Worm (Caenorhabditis elegans) whole organism, L2 larva: ENCODE data around the gene str-73.

Experiments
- C34F6.9 ChIP-seq: fragments of 150-350 bp; optimal IDR thresholded peaks from 2 replicates; lab custom pipeline; 2014; ENCODE audit warnings: missing biosample characterization, missing genetic modification characterization
- F13H6.1 ChIP-seq: sonication (generic microtip); optimal IDR thresholded peaks from 2 replicates; lab custom pipeline; 2016; ENCODE audit warnings: missing genetic modification characterization, missing compliant biosample characterization
- R02D3.7 ChIP-seq: fragments of 150-350 bp; optimal IDR thresholded peaks from 2 replicates; lab custom pipeline; 2014; ENCODE audit warnings: missing biosample characterization, missing genetic modification characterization
- Y55F3AM.14 ChIP-seq: fragments of 200-800 bp; sonication (Bioruptor generic); optimal IDR thresholded peaks from 2 replicates; lab custom pipeline; 2018; ENCODE audit warnings: mild to moderate bottlenecking, missing genetic modification characterization, missing compliant biosample characterization
- ama-1 ChIP-seq: fragments of 150-350 bp; optimal IDR thresholded peaks from 2 replicates; lab custom pipeline; 2018; ENCODE audit warnings: inconsistent platforms
- blmp-1 ChIP-seq: sonication (generic microtip); optimal IDR thresholded peaks from 2 replicates; lab custom pipeline; 2017; ENCODE audit warnings: missing genetic modification characterization, mild to moderate bottlenecking, missing compliant biosample characterization, antibody characterized with exemption, moderate library complexity; ENCODE audit not compliant: insufficient read depth
- ceh-16 ChIP-seq: fragments of 150-350 bp; optimal IDR thresholded peaks from 2 replicates; lab custom pipeline; 2014; ENCODE audit warnings: missing biosample characterization, missing genetic modification characterization
- ceh-82 ChIP-seq: fragments of 150-350 bp; optimal IDR thresholded peaks from 2 replicates; lab custom pipeline; 2014; ENCODE audit warnings: missing biosample characterization, missing genetic modification characterization
- crh-2 ChIP-seq: sonication (generic microtip); optimal IDR thresholded peaks from 2 replicates; lab custom pipeline; 2017; ENCODE audit warnings: missing biosample characterization, missing genetic modification characterization
- dmd-4 ChIP-seq: sonication (generic microtip); optimal IDR thresholded peaks from 2 replicates; lab custom pipeline; 2017; ENCODE audit warnings: missing biosample characterization, missing genetic modification characterization
- egl-27 ChIP-seq: sonication (generic microtip); optimal IDR thresholded peaks from 3 replicates; lab custom pipeline; 2017; ENCODE audit warnings: missing biosample characterization, missing genetic modification reagents, missing genetic modification characterization
- elt-1 ChIP-seq: fragments of 150-350 bp; optimal IDR thresholded peaks from 2 replicates; lab custom pipeline; 2014; ENCODE audit warnings: missing biosample characterization, missing genetic modification characterization
- elt-3 ChIP-seq: sonication (generic microtip); optimal IDR thresholded peaks from 2 replicates; lab custom pipeline; 2017; ENCODE audit warnings: missing biosample characterization, missing genetic modification characterization
- lin-11 ChIP-seq: fragments of 150-350 bp; sonication (generic microtip); optimal IDR thresholded peaks from 2 replicates; lab custom pipeline; 2014; ENCODE audit warnings: missing biosample characterization, missing genetic modification characterization, inconsistent platforms, mixed read lengths
- lin-39 ChIP-seq: fragments of 150-350 bp; optimal IDR thresholded peaks from 2 replicates; lab custom pipeline; 2014; ENCODE audit warnings: missing biosample characterization, missing genetic modification reagents, missing genetic modification characterization
- lsy-2 ChIP-seq, 2 experiments: fragments of 150-350 bp in 1 of 2; sonication (generic microtip) in 1 of 2; optimal IDR thresholded peaks; 2 replicates each; lab custom pipeline; 2014 to 2017; ENCODE audit warnings: missing biosample characterization in 2 of 2, missing genetic modification characterization in 2 of 2
- mab-5 ChIP-seq: fragments of 150-350 bp; optimal IDR thresholded peaks from 2 replicates; lab custom pipeline; 2014; ENCODE audit warnings: missing biosample characterization, missing genetic modification characterization
- mbf-1 ChIP-seq: sonication (generic microtip); optimal IDR thresholded peaks from 2 replicates; lab custom pipeline; 2017; ENCODE audit warnings: missing biosample characterization, missing genetic modification characterization
- mdl-1 ChIP-seq, 2 experiments: fragments of 150-350 bp in 1 of 2; sonication (generic microtip) in 1 of 2; optimal IDR thresholded peaks; 2 replicates each; lab custom pipeline; 2017; ENCODE audit warnings: missing biosample characterization in 2 of 2, missing genetic modification characterization in 2 of 2
- nhr-10 ChIP-seq: sonication (generic microtip); optimal IDR thresholded peaks from 2 replicates; lab custom pipeline; 2017; ENCODE audit warnings: missing biosample characterization, missing genetic modification characterization
- nhr-11 ChIP-seq: fragments of 150-350 bp; optimal IDR thresholded peaks from 2 replicates; lab custom pipeline; 2014; ENCODE audit warnings: missing biosample characterization, missing genetic modification characterization
- nhr-129 ChIP-seq: fragments of 150-350 bp; optimal IDR thresholded peaks from 2 replicates; lab custom pipeline; 2014; ENCODE audit warnings: missing biosample characterization, missing genetic modification characterization
- nhr-25 ChIP-seq: fragments of 150-350 bp; sonication (generic microtip); optimal IDR thresholded peaks from 3 replicates; lab custom pipeline; 2014; ENCODE audit warnings: missing biosample characterization, missing genetic modification characterization
- nhr-6 ChIP-seq: fragments of 150-350 bp; optimal IDR thresholded peaks from 2 replicates; lab custom pipeline; 2014; ENCODE audit warnings: missing biosample characterization, missing genetic modification characterization
- nhr-77 ChIP-seq: fragments of 150-350 bp; optimal IDR thresholded peaks from 2 replicates; lab custom pipeline; 2014; ENCODE audit warnings: missing biosample characterization, missing genetic modification characterization
- peb-1 ChIP-seq: fragments of 150-350 bp; optimal IDR thresholded peaks from 2 replicates; lab custom pipeline; 2014; ENCODE audit warnings: missing biosample characterization, missing genetic modification characterization
- sem-4 ChIP-seq: fragments of 150-350 bp; optimal IDR thresholded peaks from 2 replicates; lab custom pipeline; 2014; ENCODE audit warnings: missing biosample characterization, missing genetic modification reagents, missing genetic modification characterization
- skn-1 ChIP-seq: sonication (generic microtip); optimal IDR thresholded peaks from 2 replicates; lab custom pipeline; 2017; ENCODE audit warnings: missing biosample characterization, missing genetic modification characterization
- sma-3 ChIP-seq: sonication (generic microtip); optimal IDR thresholded peaks from 2 replicates; lab custom pipeline; 2016; ENCODE audit warnings: missing genetic modification reagents, missing genetic modification characterization, missing compliant biosample characterization
- sma-9 ChIP-seq, 2 experiments: fragments of 150-350 bp in 1 of 2; sonication (generic microtip) in 1 of 2; optimal IDR thresholded peaks; 2 replicates each; lab custom pipeline; 2014 to 2016; ENCODE audit warnings: missing genetic modification characterization in 2 of 2, mild to moderate bottlenecking in 1 of 2, missing biosample characterization in 1 of 2, missing compliant biosample characterization in 1 of 2, missing genetic modification reagents in 1 of 2, moderate library complexity in 1 of 2
- snpc-4 ChIP-seq: fragments of 150-350 bp; optimal IDR thresholded peaks from 2 replicates; lab custom pipeline; 2014; ENCODE audit warnings: missing biosample characterization, missing genetic modification characterization
- unc-39 ChIP-seq: fragments of 150-350 bp; optimal IDR thresholded peaks from 2 replicates; lab custom pipeline; 2014; ENCODE audit warnings: missing biosample characterization, missing genetic modification characterization
- zag-1 ChIP-seq: fragments of 150-350 bp; optimal IDR thresholded peaks from 2 replicates; lab custom pipeline; 2014; ENCODE audit warnings: missing biosample characterization, missing genetic modification characterization
- ztf-1 ChIP-seq: fragments of 200-800 bp; sonication (Bioruptor generic); conservative IDR thresholded peaks from 2 replicates; pipeline ENCODE4 v1.3.6; 2022; ENCODE audit warnings: missing genetic modification characterization, missing compliant biosample characterization
- ztf-11 ChIP-seq: sonication (generic microtip); optimal IDR thresholded peaks from 2 replicates; lab custom pipeline; 2017; ENCODE audit warnings: missing biosample characterization, missing genetic modification characterization
- ztf-4 ChIP-seq: fragments of 150-350 bp; optimal IDR thresholded peaks from 2 replicates; lab custom pipeline; 2014; ENCODE audit warnings: missing biosample characterization, missing genetic modification characterization

str-73 gene

ce11 chrV:16401519-16401918 lies 28.5 kb upstream of the str-73 start, which contains the start of gene F13A7.14 (continued):
- TF ChIP-seq lsy-2 (tag; optimal IDR thresholded peaks at IDR 0.05; lab: Kevin White, UChicago) (peak; percentile 58 to 83), Y55F3AM.14 (GFP tag; lab: Kevin White, UChicago) (no peak), zag-1 (tag; lab: Kevin White, UChicago) (no peak), ama-1 (lab: Kevin White, UChicago) (no peak), crh-2 (tag; lab: Kevin White, UChicago) (peak; percentile 75)

- TF ChIP-seq blmp-1 (tag; lab: Kevin White, UChicago), result no peak
- TF ChIP-seq zag-1 (tag; lab: Kevin White, UChicago), result no peak
- TF ChIP-seq nhr-77 (tag; lab: Kevin White, UChicago), result no peak
- TF ChIP-seq elt-1 (tag; lab: Kevin White, UChicago), result no peak
- TF ChIP-seq dmd-4, result no peak
- TF ChIP-seq unc-39 (tag; lab: Kevin White, UChicago), result no peak
- no peak for TF ChIP-seq ceh-16 (tag; lab: Kevin White, UChicago)
- TF ChIP-seq lsy-2 (tag; optimal IDR thresholded peaks at IDR 0.05; lab: Kevin White, UChicago), result no peak
- no peak for TF ChIP-seq mdl-1 (tag; optimal IDR thresholded peaks at IDR 0.05; lab: Kevin White, UChicago)
- TF ChIP-seq lin-39 (tag; lab: Kevin White, UChicago), result no peak
- no peak for TF ChIP-seq ztf-4 (tag; lab: Kevin White, UChicago)
- no peak for TF ChIP-seq mab-5
- no peak for TF ChIP-seq peb-1
- TF ChIP-seq snpc-4 (tag; lab: Kevin White, UChicago), result no peak
- TF ChIP-seq nhr-11, result no peak
- no peak for TF ChIP-seq ama-1 (lab: Kevin White, UChicago)
- TF ChIP-seq nhr-6, result no peak
- TF ChIP-seq sem-4 (tag; lab: Kevin White, UChicago), result no peak
- no peak for TF ChIP-seq R02D3.7 (tag; lab: Kevin White, UChicago)
Observed at ce11 chrV:16403974-16404373, 26.1 kb upstream of the str-73 start, which contains the start of gene syp-1. syp-1 (plus strand) TSS chrV:16404274.

DNA sequence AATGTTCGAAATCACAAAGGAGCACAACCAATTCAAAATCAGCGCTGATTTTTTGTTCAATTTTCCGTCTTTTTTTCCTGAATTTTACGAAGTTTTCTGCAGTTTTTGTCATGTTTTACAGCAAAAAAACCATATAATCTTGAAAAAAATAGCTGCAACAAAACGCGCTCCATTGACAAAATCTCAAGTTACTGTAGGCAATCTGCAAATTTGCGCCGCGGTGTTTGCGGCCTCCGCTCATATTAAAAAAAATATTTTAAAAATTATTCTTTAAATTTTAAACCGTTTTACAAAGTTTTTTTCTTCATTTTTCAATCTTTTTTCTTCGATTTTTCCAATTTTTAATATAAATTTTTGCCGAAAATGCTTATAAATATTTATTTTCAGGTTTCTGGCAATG lies 24.7 kb upstream of the str-73 start:
- TF ChIP-seq elt-1 (tag; lab: Kevin White, UChicago), result no peak
- TF ChIP-seq mbf-1 (tag; lab: Kevin White, UChicago), result no peak
- no peak for TF ChIP-seq ceh-82
- no peak for TF ChIP-seq lsy-2 (tag; optimal IDR thresholded peaks at IDR 0.05; lab: Kevin White, UChicago)
- no peak for TF ChIP-seq nhr-11
- no peak for TF ChIP-seq blmp-1 (tag; lab: Kevin White, UChicago)
- TF ChIP-seq sma-3 (GFP tag; lab: Kevin White, UChicago), result no peak
- no peak for TF ChIP-seq mdl-1 (tag; optimal IDR thresholded peaks at IDR 0.05; lab: Kevin White, UChicago)
- TF ChIP-seq ztf-4 (tag; lab: Kevin White, UChicago), result no peak
- no peak for TF ChIP-seq nhr-10
- TF ChIP-seq lin-39 (tag; lab: Kevin White, UChicago), result no peak
- TF ChIP-seq egl-27 (tag; lab: Kevin White, UChicago), result no peak

- TF ChIP-seq ceh-82, result no peak
- TF ChIP-seq nhr-6, result no peak
- TF ChIP-seq ztf-4 (tag; lab: Kevin White, UChicago), result no peak
- no peak for TF ChIP-seq egl-27 (tag; lab: Kevin White, UChicago)
- TF ChIP-seq nhr-129 (tag; lab: Kevin White, UChicago), result no peak
- TF ChIP-seq elt-3 (tag; lab: Kevin White, UChicago), result no peak
- no peak for TF ChIP-seq mbf-1 (tag; lab: Kevin White, UChicago)
- no peak for TF ChIP-seq unc-39 (tag; lab: Kevin White, UChicago)
- no peak for TF ChIP-seq zag-1 (tag; lab: Kevin White, UChicago)
- TF ChIP-seq crh-2 (tag; lab: Kevin White, UChicago), result no peak
- TF ChIP-seq nhr-25 (tag; lab: Kevin White, UChicago), result no peak
- no peak for TF ChIP-seq ztf-1 (GFP tag; lab: Robert Waterston, UW)
- TF ChIP-seq sem-4 (tag; lab: Kevin White, UChicago), result no peak
- TF ChIP-seq ztf-11 (tag; lab: Kevin White, UChicago), result no peak
- no peak for TF ChIP-seq skn-1 (tag; lab: Kevin White, UChicago)
- no peak for TF ChIP-seq sma-9 (GFP tag; optimal IDR thresholded peaks at IDR 0.05; lab: Kevin White, UChicago)
- no peak for TF ChIP-seq sma-9 (tag; optimal IDR thresholded peaks at IDR 0.05; lab: Kevin White, UChicago)
- no peak for TF ChIP-seq ceh-16 (tag; lab: Kevin White, UChicago)
Observed at ce11 chrV:16406357-16406756, 23.7 kb upstream of the str-73 start.

- no peak for TF ChIP-seq Y55F3AM.14 (GFP tag; lab: Kevin White, UChicago)
- no peak for TF ChIP-seq lin-11 (tag; lab: Kevin White, UChicago)
- TF ChIP-seq nhr-129 (tag; lab: Kevin White, UChicago), result no peak
- no peak for TF ChIP-seq F13H6.1 (tag; lab: Kevin White, UChicago)
- TF ChIP-seq C34F6.9 (tag; lab: Kevin White, UChicago), result no peak
- TF ChIP-seq, all 48 proteins: peak for 0
Observed at ce11 chrV:16407663-16408062, 22.4 kb upstream of the str-73 start, which contains the start of gene F26D2.3. F26D2.3 (plus strand) TSS chrV:16407963.
